Worm (Caenorhabditis elegans): ENCODE measurements around the gene unc-24.

DNA sequence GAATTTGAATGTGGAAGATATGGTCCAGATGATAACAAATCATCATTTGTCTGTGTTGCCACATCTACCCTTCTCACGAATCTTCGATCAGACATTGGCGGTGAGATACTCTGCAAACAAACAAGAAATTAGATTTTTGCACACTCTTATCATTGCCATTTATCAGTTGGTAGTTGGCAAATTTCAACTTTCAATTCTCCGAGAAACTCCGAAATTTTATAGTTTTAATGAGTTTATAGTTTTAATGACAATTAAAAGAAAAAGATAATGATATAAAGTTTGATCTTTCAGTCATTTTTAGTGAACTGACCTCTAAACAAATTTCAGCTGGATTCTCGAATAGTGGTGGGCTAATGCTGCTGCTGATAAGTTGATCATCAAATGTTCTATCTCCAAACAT is 44.2 kb downstream of the unc-24 start:
- TF ChIP-seq ceh-83 (GFP tag; optimal IDR thresholded peaks at IDR 0.05), result no peak
- TF ChIP-seq ces-1 (GFP tag; optimal IDR thresholded peaks at IDR 0.05), result no peak
- no peak for TF ChIP-seq nhr-237 (tag; optimal IDR thresholded peaks at IDR 0.05)
- no peak for TF ChIP-seq nhr-76 (tag; optimal IDR thresholded peaks at IDR 0.05)
- no peak for TF ChIP-seq mep-1 (tag; optimal IDR thresholded peaks at IDR 0.05)
- no peak for TF ChIP-seq lsy-2 (tag; optimal IDR thresholded peaks at IDR 0.05)
- TF ChIP-seq lin-13 (tag; optimal IDR thresholded peaks at IDR 0.05), result no peak
- no peak for TF ChIP-seq elt-3 (tag; optimal IDR thresholded peaks at IDR 0.05)
- no peak for TF ChIP-seq blmp-1 (tag; optimal IDR thresholded peaks at IDR 0.05)
- no peak for TF ChIP-seq unc-62 (GFP tag; optimal IDR thresholded peaks at IDR 0.05)
- no peak for TF ChIP-seq mab-5 (tag; optimal IDR thresholded peaks at IDR 0.05)
- no peak for TF ChIP-seq nhr-28 (tag; optimal IDR thresholded peaks at IDR 0.05)
- no peak for TF ChIP-seq lin-32 (GFP tag; optimal IDR thresholded peaks at IDR 0.05)
- no peak for TF ChIP-seq unc-39 (tag; optimal IDR thresholded peaks at IDR 0.05)
